Worm (Caenorhabditis elegans) whole organism, late embryonic: Measurements from ENCODE around the gene col-69.

ENCODE experiments used
- T23F11.4 ChIP-seq: fragments of 200-800 bp; sonication (Bioruptor generic); optimal IDR thresholded peaks from 2 replicates; lab custom pipeline; 2018; ENCODE audit warnings: mild to moderate bottlenecking, missing genetic modification characterization, missing compliant biosample characterization
- ama-1 ChIP-seq: fragments of 150-350 bp; optimal IDR thresholded peaks from 2 replicates; lab custom pipeline; 2014
- ceh-14 ChIP-seq: sonication (generic microtip); optimal IDR thresholded peaks from 2 replicates; lab custom pipeline; 2016; ENCODE audit warnings: missing genotype, missing genetic modification characterization, missing compliant biosample characterization
- ceh-48 ChIP-seq: sonication (generic microtip); optimal IDR thresholded peaks from 2 replicates; lab custom pipeline; 2016; ENCODE audit warnings: missing genetic modification characterization, inconsistent platforms, missing compliant biosample characterization
- dve-1 ChIP-seq: sonication (generic microtip); optimal IDR thresholded peaks from 2 replicates; lab custom pipeline; 2017; ENCODE audit warnings: antibody characterized with exemption, mild to moderate bottlenecking, missing genetic modification characterization, missing compliant biosample characterization
- elt-4 ChIP-seq: sonication (generic microtip); optimal IDR thresholded peaks from 2 replicates; lab custom pipeline; 2016; ENCODE audit warnings: missing genetic modification characterization, missing compliant biosample characterization
- hlh-30 ChIP-seq: sonication (generic microtip); optimal IDR thresholded peaks from 2 replicates; lab custom pipeline; 2017; ENCODE audit warnings: antibody characterized with exemption, missing genetic modification characterization, missing compliant biosample characterization; ENCODE audit not compliant: insufficient read depth
- mec-3 ChIP-seq: sonication (generic microtip); optimal IDR thresholded peaks from 2 replicates; lab custom pipeline; 2016; ENCODE audit warnings: borderline replicate concordance, missing genetic modification characterization, missing compliant biosample characterization
- nfya-1 ChIP-seq: sonication (generic microtip); optimal IDR thresholded peaks from 2 replicates; lab custom pipeline; 2017; ENCODE audit warnings: missing genetic modification characterization, mild to moderate bottlenecking, missing compliant biosample characterization, antibody characterized with exemption, moderate library complexity
- nhr-11 ChIP-seq: fragments of 150-350 bp; optimal IDR thresholded peaks from 2 replicates; lab custom pipeline; 2014; ENCODE audit warnings: missing biosample characterization, missing genetic modification characterization
- ref-2 ChIP-seq: sonication (generic microtip); optimal IDR thresholded peaks from 2 replicates; lab custom pipeline; 2016; ENCODE audit warnings: missing genetic modification characterization, missing compliant biosample characterization
- rnt-1 ChIP-seq: sonication (generic microtip); optimal IDR thresholded peaks from 2 replicates; lab custom pipeline; 2016; ENCODE audit warnings: missing genetic modification characterization, missing compliant biosample characterization
- tbx-2 ChIP-seq: sonication (generic microtip); optimal IDR thresholded peaks from 2 replicates; lab custom pipeline; 2016; ENCODE audit warnings: missing genetic modification characterization, missing compliant biosample characterization
- zip-5 ChIP-seq: sonication (generic microtip); optimal IDR thresholded peaks from 2 replicates; lab custom pipeline; 2016; ENCODE audit warnings: missing genetic modification characterization, missing compliant biosample characterization

DNA sequence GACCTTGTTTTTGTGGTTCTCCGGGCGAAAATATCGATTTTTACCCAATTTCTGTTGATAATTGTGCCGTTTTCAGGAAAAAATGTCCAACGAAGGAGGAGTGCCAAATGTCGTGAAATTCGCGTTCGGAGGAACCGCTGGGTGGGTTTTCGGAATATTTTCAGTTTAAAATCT lies 19.1 kb downstream of the col-69 start, which contains the start of gene misc-1:
- TF ChIP-seq ceh-14 (tag; lab: Kevin White, UChicago): no peak
- TF ChIP-seq elt-4 (tag; lab: Kevin White, UChicago): no peak
- no peak for TF ChIP-seq mec-3 (tag; lab: Kevin White, UChicago)
- no peak for TF ChIP-seq ama-1 (lab: Kevin White, UChicago)
- TF ChIP-seq dve-1: no peak
- TF ChIP-seq tbx-2: no peak
- no peak for TF ChIP-seq nhr-11 (tag; lab: Kevin White, UChicago)
- TF ChIP-seq rnt-1 (tag; lab: Kevin White, UChicago): no peak
- no peak for TF ChIP-seq ceh-48
- no peak for TF ChIP-seq T23F11.4 (GFP tag; lab: Kevin White, UChicago)
- TF ChIP-seq ref-2 (tag; lab: Kevin White, UChicago): no peak
- TF ChIP-seq zip-5 (tag; lab: Kevin White, UChicago): no peak
- no peak for TF ChIP-seq hlh-30 (tag; lab: Kevin White, UChicago)
- no peak for TF ChIP-seq nfya-1 (tag; lab: Kevin White, UChicago)
